Fruit fly (Drosophila melanogaster): ENCODE results near the gene Tdrd3.

Tdrd3 gene

DNA sequence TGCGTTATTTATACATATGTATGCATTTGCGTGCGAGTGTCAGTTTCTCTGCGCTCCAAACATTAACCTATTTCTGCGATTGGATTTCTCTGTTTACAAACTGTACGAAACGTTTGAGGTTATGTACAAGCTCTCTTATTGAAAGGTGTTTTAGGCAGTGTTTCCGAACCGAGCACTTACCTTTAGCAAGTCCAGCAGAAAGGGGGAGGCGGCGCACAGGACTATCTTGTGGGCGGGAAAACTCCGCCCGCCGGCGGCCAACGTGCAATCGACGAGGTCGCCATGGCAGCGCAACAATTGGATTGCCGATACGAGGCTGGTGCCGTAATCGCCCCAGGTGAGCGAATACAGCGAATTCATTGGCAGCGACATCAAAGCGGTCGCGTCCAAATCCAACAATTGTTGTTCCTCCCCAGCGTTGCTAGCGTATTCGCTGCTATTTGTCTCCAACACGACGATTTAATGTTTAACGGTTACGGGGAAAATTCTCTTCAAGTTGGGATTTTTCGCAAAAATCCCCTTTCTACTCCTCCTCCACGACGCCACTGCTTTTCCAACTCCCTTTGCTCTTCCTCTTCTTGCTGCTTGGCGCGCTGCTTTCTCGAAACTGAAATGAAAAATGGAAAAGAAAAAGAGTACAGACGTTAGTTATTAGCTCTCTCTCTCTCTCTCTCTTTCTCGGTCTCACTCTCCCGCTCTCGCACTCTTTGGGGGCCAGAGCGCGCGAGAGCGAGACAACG is 29.7 kb upstream of the Tdrd3 start (continued):
- peak; percentile 76 for TF ChIP-seq dm (GFP tag; optimal IDR thresholded peaks at IDR 0.05)
- TF ChIP-seq wek (GFP tag; optimal IDR thresholded peaks at IDR 0.05): peak; percentile 68
- TF ChIP-seq CG1832 (GFP tag; optimal IDR thresholded peaks at IDR 0.05): peak; percentile 94
- TF ChIP-seq stwl (tag; optimal IDR thresholded peaks at IDR 0.05): no peak
- TF ChIP-seq ro (GFP tag; IDR thresholded peaks at IDR 0.05): peak; percentile 69
- TF ChIP-seq CG8944 (GFP tag; optimal IDR thresholded peaks at IDR 0.05): peak; percentile 91
- TF ChIP-seq CG10366 (GFP tag; IDR thresholded peaks at IDR 0.05): peak; percentile 92
- peak; percentile 80 for TF ChIP-seq CG18764 (GFP tag; optimal IDR thresholded peaks at IDR 0.05)
- peak; percentile 63 for TF ChIP-seq CG6765 (GFP tag; optimal IDR thresholded peaks at IDR 0.05)
- no peak for TF ChIP-seq Lpt (GFP tag; optimal IDR thresholded peaks at IDR 0.05)
- TF ChIP-seq CG3847 (GFP tag; IDR thresholded peaks at IDR 0.05): peak; percentile 92
- TF ChIP-seq btn (GFP tag; optimal IDR thresholded peaks at IDR 0.05): peak; percentile 73
- TF ChIP-seq usp (GFP tag; optimal IDR thresholded peaks at IDR 0.05): no peak
- TF ChIP-seq Mad (GFP tag; optimal IDR thresholded peaks at IDR 0.05): peak; percentile 85
- peak; percentile 82 for TF ChIP-seq CG11723 (GFP tag; optimal IDR thresholded peaks at IDR 0.05)
- TF ChIP-seq Med (GFP tag): peak; percentile 98
- TF ChIP-seq CG13624 (GFP tag; optimal IDR thresholded peaks at IDR 0.05): peak; percentile 93
- TF ChIP-seq Fer2 (tag; optimal IDR thresholded peaks at IDR 0.05): peak; percentile 73
- TF ChIP-seq Hey (tag; optimal IDR thresholded peaks at IDR 0.05): peak; percentile 71
- TF ChIP-seq CG15011 (GFP tag; optimal IDR thresholded peaks at IDR 0.05): peak; percentile 46
- peak; percentile 92 for TF ChIP-seq CG11247 (GFP tag; IDR thresholded peaks at IDR 0.05)
- peak; percentile 95 for TF ChIP-seq CG9932 (GFP tag; IDR thresholded peaks at IDR 0.05)
- TF ChIP-seq CG31224 (GFP tag; IDR thresholded peaks at IDR 0.05): peak; percentile 85
- peak; percentile 72 for TF ChIP-seq Lim3 (GFP tag; IDR thresholded peaks at IDR 0.05)
- peak; percentile 67 for TF ChIP-seq trh (GFP tag; optimal IDR thresholded peaks at IDR 0.05)
- TF ChIP-seq az2 (GFP tag; optimal IDR thresholded peaks at IDR 0.05): peak; percentile 90
- TF ChIP-seq CG11696 (GFP tag; IDR thresholded peaks at IDR 0.05): peak; percentile 74
- no peak for TF ChIP-seq CG15479 (GFP tag; optimal IDR thresholded peaks at IDR 0.05)
- peak; percentile 90 for TF ChIP-seq CG2889 (GFP tag; IDR thresholded peaks at IDR 0.05)
- TF ChIP-seq CG2712 (tag; optimal IDR thresholded peaks at IDR 0.05): peak; percentile 80
- peak; percentile 91 for TF ChIP-seq CG12659 (GFP tag; optimal IDR thresholded peaks at IDR 0.05)
- peak; percentile 86 for TF ChIP-seq unpg (GFP tag; optimal IDR thresholded peaks at IDR 0.05)
- peak; percentile 37; the same call in 1 of the 3 replicates for TF ChIP-seq CG6791 (GFP tag; IDR thresholded peaks at IDR 0.05; ENCODE audit: partially characterized antibody)
- TF ChIP-seq ems (GFP tag; optimal IDR thresholded peaks at IDR 0.05): peak; percentile 84
- TF ChIP-seq CG10267 (tag; optimal IDR thresholded peaks at IDR 0.05): peak; percentile 43
- TF ChIP-seq Vsx1 (GFP tag; optimal IDR thresholded peaks at IDR 0.05): peak; percentile 69
- TF ChIP-seq jumu (GFP tag; optimal IDR thresholded peaks at IDR 0.05): peak; percentile 91
- peak; percentile 95 for TF ChIP-seq Drgx (GFP tag; IDR thresholded peaks at IDR 0.05)
- peak; percentile 89 for TF ChIP-seq gem (tag; optimal IDR thresholded peaks at IDR 0.05)
- TF ChIP-seq Fer1 (GFP tag; optimal IDR thresholded peaks at IDR 0.05): peak; percentile 90
- peak; percentile 89 for TF ChIP-seq Aef1 (GFP tag; IDR thresholded peaks at IDR 0.05)
- peak; percentile 89 for TF ChIP-seq Ptx1 (GFP tag; IDR thresholded peaks at IDR 0.05)
- peak; percentile 85 for TF ChIP-seq CG18476 (GFP tag; optimal IDR thresholded peaks at IDR 0.05)
- TF ChIP-seq CG14014 (GFP tag; IDR thresholded peaks at IDR 0.05): peak; percentile 92
- peak; percentile 60 for TF ChIP-seq Ravus (GFP tag; IDR thresholded peaks at IDR 0.05)
- no peak for TF ChIP-seq Dfd (GFP tag; optimal IDR thresholded peaks at IDR 0.05)
- TF ChIP-seq CG8359 (GFP tag; optimal IDR thresholded peaks at IDR 0.05; ENCODE audit: borderline replicate concordance): peak; percentile 55
- TF ChIP-seq Awh (GFP tag; IDR thresholded peaks at IDR 0.05): peak; percentile 85
- TF ChIP-seq Hand (GFP tag; optimal IDR thresholded peaks at IDR 0.05): peak; percentile 87
- TF ChIP-seq Opbp (GFP tag; IDR thresholded peaks at IDR 0.05; ENCODE audit: partially characterized antibody): 0 out of 3 replicates have a peak, but pooled peaks have one; percentile 33
